Worm (Caenorhabditis elegans): ENCODE data around the gene Y43C5A.7.

The Y43C5A.7 gene

DNA sequence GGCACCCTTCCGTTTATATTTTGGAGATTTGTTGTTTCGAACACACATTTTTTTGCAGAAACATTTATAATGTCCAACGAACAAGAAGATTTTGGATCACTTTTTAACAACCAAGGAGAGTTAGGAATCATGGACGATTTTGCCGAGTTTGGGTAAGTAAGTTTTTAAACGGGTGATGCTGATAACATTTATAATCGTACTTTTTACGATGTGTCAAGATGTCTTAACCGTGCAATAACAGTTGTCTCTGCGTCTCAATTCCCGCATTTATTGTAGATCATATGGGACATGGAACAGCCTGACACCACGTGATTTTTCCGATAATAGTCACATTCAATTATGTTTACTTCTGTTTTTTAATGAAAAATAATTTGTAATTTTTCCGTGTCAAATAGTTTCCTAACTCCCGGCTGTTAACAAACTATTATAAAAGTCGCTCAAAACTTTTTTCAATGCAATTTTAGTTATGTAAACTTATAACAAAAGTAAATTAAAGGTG is 26.4 kb upstream of the Y43C5A.7 start, which contains the start of gene daf-14 (continued):
- TF ChIP-seq F37D6.2 (tag; optimal IDR thresholded peaks at IDR 0.05) (no peak), ces-1 (GFP tag; optimal IDR thresholded peaks at IDR 0.05) (no peak), mxl-3 (GFP tag; optimal IDR thresholded peaks at IDR 0.05) (no peak), R02D3.7 (tag; optimal IDR thresholded peaks at IDR 0.05) (no peak)

DNA sequence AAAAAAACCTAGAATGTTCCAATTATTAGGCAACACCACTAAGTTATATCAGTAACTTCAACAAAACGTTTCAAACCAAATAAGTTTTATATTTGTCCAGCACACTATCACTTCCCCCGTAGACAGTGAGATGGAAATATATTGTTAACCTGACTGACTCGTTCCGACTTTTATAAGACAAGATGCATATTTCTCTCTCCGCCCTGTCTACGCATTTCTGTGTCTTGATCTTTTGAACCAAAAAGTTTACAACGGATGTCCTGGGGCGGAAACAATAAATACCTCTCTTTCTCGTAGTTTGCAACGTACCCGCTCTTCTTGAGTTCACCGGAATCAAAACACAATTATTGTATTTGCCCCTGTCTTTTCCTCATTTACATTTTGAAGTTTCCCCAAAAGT is 25.8 kb upstream of the Y43C5A.7 start:
- TF ChIP-seq lim-7 (GFP tag; IDR thresholded peaks at IDR 0.05) (no peak), Y105C5A.15 (GFP tag; IDR thresholded peaks at IDR 0.05) (no peak), saeg-2 (GFP tag; IDR thresholded peaks at IDR 0.05) (no peak), lin-1 (GFP tag; IDR thresholded peaks at IDR 0.05) (no peak), snpc-4 (tag; optimal IDR thresholded peaks at IDR 0.05) (no peak), nhr-28 (tag; optimal IDR thresholded peaks at IDR 0.05) (peak; percentile 27), ztf-11 (tag; optimal IDR thresholded peaks at IDR 0.05) (no peak), T20F7.1 (GFP tag; optimal IDR thresholded peaks at IDR 0.05) (no peak), aly-2 (tag; optimal IDR thresholded peaks at IDR 0.05) (no peak), lsy-2 (tag; optimal IDR thresholded peaks at IDR 0.05) (no peak), daf-16 (GFP tag; optimal IDR thresholded peaks at IDR 0.05) (no peak), daf-16 (tag; optimal IDR thresholded peaks at IDR 0.05) (peak; percentile 33), attf-4 (tag; optimal IDR thresholded peaks at IDR 0.05) (no peak), gei-8 (GFP tag; optimal IDR thresholded peaks at IDR 0.05) (no peak), nhr-77 (tag; optimal IDR thresholded peaks at IDR 0.05) (no peak), T26A8.4 (GFP tag; IDR thresholded peaks at IDR 0.05) (no peak), daf-19 (GFP tag; conservative IDR thresholded peaks at IDR 0.05) (no peak), daf-12 (tag; optimal IDR thresholded peaks at IDR 0.05) (no peak)

DNA sequence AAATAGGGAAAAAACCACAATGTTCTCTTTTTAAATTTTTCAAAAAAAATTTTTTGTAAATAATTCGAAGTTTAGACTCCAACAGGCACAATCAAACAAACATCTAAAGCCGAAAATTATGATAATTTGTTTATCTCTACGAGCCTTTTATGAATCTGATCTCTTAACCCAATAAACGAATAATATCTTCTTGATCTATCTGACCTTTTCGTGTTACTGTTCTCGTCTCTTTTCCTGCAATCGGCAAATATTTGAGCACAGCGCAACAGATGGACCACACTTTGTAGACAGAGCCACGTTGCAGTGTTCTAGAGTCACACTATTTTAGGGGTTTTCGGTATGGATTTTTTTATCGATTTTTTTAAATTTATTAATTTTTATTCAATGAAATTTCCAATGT is 25.3 kb upstream of the Y43C5A.7 start:
- TF ChIP-seq aha-1 (tag), result peak; percentile 6
- TF ChIP-seq fkh-10 (GFP tag; optimal IDR thresholded peaks at IDR 0.05), result no peak

DNA sequence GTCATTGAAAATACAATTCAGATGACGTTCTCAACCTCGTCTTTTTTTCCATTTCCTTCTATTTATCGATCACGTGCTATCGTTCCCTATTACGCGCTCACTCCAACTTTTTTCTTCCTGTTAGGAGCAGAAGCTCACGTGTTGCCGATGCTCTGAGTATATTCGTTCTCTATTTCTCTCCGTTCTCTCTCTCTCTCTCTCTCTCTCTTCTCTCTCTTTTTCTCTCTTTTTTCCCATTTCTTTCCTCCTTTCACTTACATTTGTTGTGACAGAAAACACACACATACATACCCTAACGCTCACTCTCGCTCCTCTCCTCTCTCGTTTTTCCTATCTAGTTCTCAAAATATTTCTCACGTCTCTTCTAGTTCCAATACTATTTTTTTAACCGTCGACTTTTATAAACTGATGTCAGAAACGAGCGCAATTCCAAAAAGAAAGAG is 24.7 kb upstream of the Y43C5A.7 start:
- TF ChIP-seq arid-1 (GFP tag; conservative IDR thresholded peaks at IDR 0.05) (no peak), lim-7 (GFP tag; IDR thresholded peaks at IDR 0.05) (no peak), F10B5.3 (tag; optimal IDR thresholded peaks at IDR 0.05) (no peak), rbr-2 (tag; optimal IDR thresholded peaks at IDR 0.05) (peak; percentile 91), F49E8.2 (tag; optimal IDR thresholded peaks at IDR 0.05; ENCODE audit: borderline replicate concordance) (no peak), hlh-30 (tag; optimal IDR thresholded peaks at IDR 0.05; ENCODE audit: insufficient read depth) (peak; percentile 98), Y105C5A.15 (GFP tag; IDR thresholded peaks at IDR 0.05) (0 out of 2 replicates have a peak, but pooled peaks have one; percentile 12), madf-5 (GFP tag; IDR thresholded peaks at IDR 0.05) (no peak), zip-11 (GFP tag; IDR thresholded peaks at IDR 0.05) (no peak), saeg-2 (GFP tag; IDR thresholded peaks at IDR 0.05) (0 out of 2 replicates have a peak, but pooled peaks have one; percentile 56), cey-2 (tag; optimal IDR thresholded peaks at IDR 0.05; ENCODE audit: borderline replicate concordance, insufficient read depth) (peak; percentile 52), dmd-9 (GFP tag; IDR thresholded peaks at IDR 0.05) (no peak), tra-1 (GFP tag; IDR thresholded peaks at IDR 0.05) (peak; percentile 93), nhr-102 (tag; optimal IDR thresholded peaks at IDR 0.05) (peak; percentile 76), lin-29 (GFP tag; IDR thresholded peaks at IDR 0.05) (no peak), ceh-28 (tag; optimal IDR thresholded peaks at IDR 0.05) (no peak), Y48G9A.11 (GFP tag; IDR thresholded peaks at IDR 0.05) (no peak), ces-1 (GFP tag; optimal IDR thresholded peaks at IDR 0.05) (no peak), madf-9 (GFP tag; conservative IDR thresholded peaks at IDR 0.05) (no peak), ceh-62 (tag; optimal IDR thresholded peaks at IDR 0.05) (no peak), nhr-48 (tag; optimal IDR thresholded peaks at IDR 0.05) (peak; percentile 92), lin-39 (tag; optimal IDR thresholded peaks at IDR 0.05) (no peak), gei-8 (GFP tag; optimal IDR thresholded peaks at IDR 0.05) (peak; percentile 73), nhr-237 (tag; optimal IDR thresholded peaks at IDR 0.05) (no peak), vab-7 (GFP tag; IDR thresholded peaks at IDR 0.05) (0 out of 2 replicates have a peak, but pooled peaks have one; percentile 39), daf-8 (GFP tag; IDR thresholded peaks at IDR 0.05) (no peak), nhr-42 (GFP tag; IDR thresholded peaks at IDR 0.05) (no peak), ama-1 (optimal IDR thresholded peaks at IDR 0.05) (no peak), F44E2.7 (GFP tag; IDR thresholded peaks at IDR 0.05) (no peak)

Measured in whole organism, L4 larva.